Fruit fly (Drosophila melanogaster) whole organism, prepupa: ENCODE results near the gene Dhc62B.
A peak's percentile ranks its signal among the peaks of the same experiment; 100 is the strongest.

ENCODE experiments used
- CG10631 ChIP-seq: fragments of 200-800 bp; sonication (Bioruptor generic); optimal IDR thresholded peaks from 2 replicates; lab custom pipeline; 2016; ENCODE audit warnings: missing biosample characterization, missing genetic modification characterization
- CG10669 ChIP-seq: fragments of 200-800 bp; sonication (Bioruptor generic); optimal IDR thresholded peaks from 3 replicates; lab custom pipeline; 2018; ENCODE audit warnings: missing biosample characterization, mild to moderate bottlenecking, missing genetic modification characterization, moderate library complexity
- CG4318 ChIP-seq: fragments of 200-800 bp; sonication (Bioruptor generic); optimal IDR thresholded peaks from 3 replicates; lab custom pipeline; 2017; ENCODE audit warnings: missing biosample characterization, mild to moderate bottlenecking, missing genetic modification characterization
- CG8119 ChIP-seq: fragments of 200-800 bp; sonication (Bioruptor generic); IDR thresholded peaks from 3 replicates; pipeline ENCODE4 v1.3.6; 2022; ENCODE audit warnings: missing biosample characterization, missing genetic modification characterization
- Hr39 ChIP-seq: fragments of 200-800 bp; sonication (Bioruptor generic); optimal IDR thresholded peaks from 2 replicates; lab custom pipeline; 2016; ENCODE audit warnings: missing biosample characterization, missing genetic modification characterization
- Hr4 ChIP-seq: fragments of 200-800 bp; sonication (Bioruptor generic); optimal IDR thresholded peaks from 3 replicates; lab custom pipeline; 2016; ENCODE audit warnings: missing biosample characterization, missing genetic modification characterization
- acj6 ChIP-seq: fragments of 200-800 bp; sonication (Bioruptor generic); optimal IDR thresholded peaks from 3 replicates; lab custom pipeline; 2016; ENCODE audit warnings: missing biosample characterization, missing genetic modification characterization
- svp ChIP-seq: fragments of 200-800 bp; sonication (Bioruptor generic); peaks from one replicate; lab custom pipeline; 2016; ENCODE audit warnings: missing biosample characterization, missing genetic modification characterization
- vri ChIP-seq: fragments of 200-800 bp; sonication (Bioruptor generic); optimal IDR thresholded peaks from 3 replicates; lab custom pipeline; 2016; ENCODE audit warnings: missing biosample characterization, mild to moderate bottlenecking, missing genetic modification characterization

- TF ChIP-seq acj6, result peak; percentile 99
- peak; percentile 96 for TF ChIP-seq Hr4 (GFP tag; lab: Kevin White, UChicago)
- peak; percentile 97 for TF ChIP-seq CG10631 (GFP tag; lab: Kevin White, UChicago)
- peak; percentile 99 for TF ChIP-seq CG8119 (GFP tag; lab: Robert Waterston, UW)
- TF ChIP-seq Hr39, result peak; percentile 93
- TF ChIP-seq svp (GFP tag; lab: Kevin White, UChicago), result peak; percentile 97
- peak; percentile 86 for TF ChIP-seq CG10669
- TF ChIP-seq vri (GFP tag; lab: Kevin White, UChicago), result no peak
- no peak for TF ChIP-seq CG4318 (GFP tag; lab: Kevin White, UChicago)
These were observed 3.4 kb upstream of the Dhc62B start, which contains the start of the genes CG13933 and PolD2 for dm6 chr3L:1774713-1775648.
